Worm (Caenorhabditis elegans): ENCODE measurements around the gene neg-1.

ce11 chrV:4359127-4359526 lies 15.5 kb downstream of the neg-1 start:
- TF ChIP-seq snpc-3.4 (tag; optimal IDR thresholded peaks at IDR 0.05): no peak
- TF ChIP-seq efl-1 (GFP tag; optimal IDR thresholded peaks at IDR 0.05): no peak
- TF ChIP-seq T26A5.8 (tag; optimal IDR thresholded peaks at IDR 0.05): no peak
- no peak for TF ChIP-seq unc-62 (GFP tag; optimal IDR thresholded peaks at IDR 0.05)
- TF ChIP-seq ama-1 (optimal IDR thresholded peaks at IDR 0.05): no peak
- TF ChIP-seq ama-1 (GFP tag; optimal IDR thresholded peaks at IDR 0.05): no peak
- TF ChIP-seq rec-8 (tag; optimal IDR thresholded peaks at IDR 0.05): no peak
- no peak for TF ChIP-seq pha-4 (tag; optimal IDR thresholded peaks at IDR 0.05)

All from whole organism, young adult.